Worm (Caenorhabditis elegans): ENCODE data around the gene K09E9.4.
A peak's percentile ranks its signal among the peaks of the same experiment; 100 is the strongest.

The K09E9.4 gene

DNA sequence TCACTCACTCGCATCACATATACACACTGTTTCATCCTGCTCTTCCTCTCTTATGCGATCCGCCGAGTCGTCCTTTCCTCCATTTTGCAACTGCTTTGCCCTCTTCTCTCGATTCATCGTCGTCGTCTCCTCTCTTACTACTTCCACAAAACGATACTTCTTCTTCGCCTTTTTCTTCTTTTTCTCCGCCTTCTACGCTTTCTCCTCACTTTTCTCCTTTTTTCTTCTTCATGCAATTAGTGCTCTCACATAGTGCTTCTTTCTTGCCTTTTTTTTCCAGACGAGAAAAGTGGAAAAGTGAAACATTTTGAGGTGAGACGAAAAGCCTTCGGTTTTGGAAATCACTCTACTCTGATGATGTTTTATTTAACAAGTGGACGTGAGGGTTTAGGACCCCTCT lies 29.3 kb upstream of the K09E9.4 start:
- TF ChIP-seq mep-1 (tag; optimal IDR thresholded peaks at IDR 0.05), result peak; percentile 16
- no peak for TF ChIP-seq php-3 (GFP tag; IDR thresholded peaks at IDR 0.05)
- peak in 1 of 2 experiments; percentile 44 for TF ChIP-seq unc-62 (GFP tag; optimal IDR thresholded peaks at IDR 0.05 in 1 of 2)
- TF ChIP-seq unc-62 (tag; optimal IDR thresholded peaks at IDR 0.05), result no peak
- TF ChIP-seq fkh-10 (GFP tag; optimal IDR thresholded peaks at IDR 0.05), result peak; percentile 58
- TF ChIP-seq egl-43 (GFP tag; IDR thresholded peaks at IDR 0.05), result no peak

DNA sequence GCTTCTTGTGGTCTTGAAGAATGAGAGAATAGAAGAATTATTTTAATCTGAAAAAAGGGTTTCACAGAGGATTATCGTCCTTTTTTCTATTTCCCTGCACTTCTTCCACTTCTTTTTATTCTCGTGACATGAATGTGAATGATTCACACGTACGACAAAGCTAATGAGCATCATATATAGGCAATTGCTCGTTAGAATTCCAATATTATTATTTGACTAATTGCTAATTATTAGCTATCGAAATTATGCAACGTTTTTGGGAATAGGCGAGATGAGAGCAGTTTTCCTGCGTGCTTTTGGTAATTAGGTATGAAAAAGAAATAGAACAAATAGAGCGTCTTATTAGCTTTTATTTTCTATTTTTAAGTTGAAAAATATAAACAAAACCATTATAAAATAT lies 27.5 kb upstream of the K09E9.4 start:
- TF ChIP-seq unc-62 (GFP tag; optimal IDR thresholded peaks at IDR 0.05 in 1 of 2), result peak in 1 of 2 experiments; percentile 29
- TF ChIP-seq unc-62 (tag; optimal IDR thresholded peaks at IDR 0.05), result no peak
- TF ChIP-seq set-16 (GFP tag; IDR thresholded peaks at IDR 0.05), result no peak
- no peak for TF ChIP-seq R02D3.7 (tag; optimal IDR thresholded peaks at IDR 0.05)

DNA sequence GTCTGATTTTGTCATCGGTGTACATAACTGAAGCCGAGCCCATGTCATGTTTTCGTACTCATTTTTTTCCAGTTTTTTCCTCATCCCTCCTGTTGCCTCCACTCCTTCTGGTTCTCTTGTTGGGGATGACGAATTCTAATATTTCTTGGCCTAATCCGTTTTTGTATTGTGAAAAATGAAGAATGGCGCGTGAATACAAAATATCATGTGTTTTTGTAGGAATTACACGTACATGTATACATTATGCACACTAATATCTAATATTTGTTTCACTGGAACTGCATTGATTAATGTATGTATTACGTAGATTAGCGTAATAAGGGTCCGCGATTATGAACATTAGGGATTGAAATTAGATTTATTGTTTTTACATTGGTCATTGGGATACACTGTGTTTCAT lies 25.4 kb upstream of the K09E9.4 start:
- no peak for TF ChIP-seq cey-2 (tag; optimal IDR thresholded peaks at IDR 0.05; ENCODE audit: borderline replicate concordance, insufficient read depth)
- no peak for TF ChIP-seq lin-1 (GFP tag; IDR thresholded peaks at IDR 0.05)
- no peak for TF ChIP-seq daf-12 (tag; optimal IDR thresholded peaks at IDR 0.05)
- no peak for TF ChIP-seq zfp-3 (GFP tag; conservative IDR thresholded peaks at IDR 0.05)
- TF ChIP-seq mep-1 (tag; optimal IDR thresholded peaks at IDR 0.05), result no peak
- no peak for TF ChIP-seq php-3 (GFP tag; IDR thresholded peaks at IDR 0.05)
- no peak for TF ChIP-seq madf-9 (GFP tag; conservative IDR thresholded peaks at IDR 0.05)
- no peak for TF ChIP-seq hlh-30 (tag; optimal IDR thresholded peaks at IDR 0.05; ENCODE audit: insufficient read depth)
- TF ChIP-seq dmd-8 (GFP tag; IDR thresholded peaks at IDR 0.05), result no peak
- no peak for TF ChIP-seq dpl-1 (GFP tag; optimal IDR thresholded peaks at IDR 0.05)

DNA sequence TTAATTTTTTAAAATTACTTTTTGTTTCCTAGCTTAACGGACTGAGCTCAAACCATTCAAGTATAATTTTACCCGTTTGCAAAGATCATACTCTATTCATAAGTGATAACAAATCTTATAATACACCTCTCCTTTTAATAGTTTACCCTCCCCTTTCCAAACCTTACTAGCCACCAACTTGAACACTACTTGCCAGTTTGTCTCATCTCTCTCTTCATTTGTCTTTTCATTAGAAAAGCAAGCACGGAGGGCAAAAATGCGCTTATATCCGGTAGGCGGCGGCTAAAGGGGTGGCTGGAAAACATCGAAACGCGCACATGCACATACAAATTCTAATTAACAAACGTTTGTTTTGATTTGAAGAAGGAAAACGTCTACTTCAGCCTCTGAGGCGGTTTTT lies 24.7 kb upstream of the K09E9.4 start:
- TF ChIP-seq zfp-3 (GFP tag; conservative IDR thresholded peaks at IDR 0.05) (no peak), ceh-28 (tag; optimal IDR thresholded peaks at IDR 0.05) (no peak), unc-130 (GFP tag; optimal IDR thresholded peaks at IDR 0.05) (no peak), vab-7 (GFP tag; IDR thresholded peaks at IDR 0.05) (no peak), aha-1 (tag) (peak; percentile 58), tag-97 (GFP tag; IDR thresholded peaks at IDR 0.05) (no peak), F49E8.2 (tag; optimal IDR thresholded peaks at IDR 0.05; ENCODE audit: borderline replicate concordance) (no peak), unc-62 (GFP tag; optimal IDR thresholded peaks at IDR 0.05 in 1 of 2) (no peak), unc-62 (tag; optimal IDR thresholded peaks at IDR 0.05) (no peak)

DNA sequence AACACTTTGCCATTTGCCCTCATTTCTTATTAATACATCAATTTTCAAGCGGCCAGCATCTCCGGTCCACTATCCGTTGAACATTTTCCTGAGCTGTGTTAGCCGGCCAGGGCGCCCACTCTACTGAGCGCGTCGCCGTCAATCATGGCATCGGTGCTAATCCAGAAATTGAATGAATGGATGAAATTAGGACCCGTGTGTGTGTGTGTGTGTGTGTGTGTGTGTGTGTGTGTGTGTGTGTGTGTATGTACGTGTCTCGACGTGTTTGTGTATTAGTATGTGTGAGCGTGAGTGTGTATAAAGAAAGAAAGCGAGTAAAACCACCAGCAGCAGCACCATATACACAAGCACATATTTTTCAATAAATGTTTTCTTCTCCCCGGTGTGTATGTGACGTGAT lies 23.0 kb upstream of the K09E9.4 start:
- TF ChIP-seq dmd-9 (GFP tag; IDR thresholded peaks at IDR 0.05) (no peak), lin-1 (GFP tag; IDR thresholded peaks at IDR 0.05) (no peak), D1046.2 (GFP tag; IDR thresholded peaks at IDR 0.05) (no peak), nhr-111 (GFP tag; optimal IDR thresholded peaks at IDR 0.05) (no peak), zip-11 (GFP tag; IDR thresholded peaks at IDR 0.05) (no peak), rbr-2 (tag; optimal IDR thresholded peaks at IDR 0.05) (peak; percentile 33), set-16 (GFP tag; IDR thresholded peaks at IDR 0.05) (no peak), ctbp-1 (GFP tag; IDR thresholded peaks at IDR 0.05) (0 out of 2 replicates have a peak, but pooled peaks have one; percentile 19), lin-39 (tag; optimal IDR thresholded peaks at IDR 0.05) (no peak), ceh-44 (GFP tag; IDR thresholded peaks at IDR 0.05) (no peak), spr-3 (GFP tag; optimal IDR thresholded peaks at IDR 0.05) (no peak), vab-7 (GFP tag; IDR thresholded peaks at IDR 0.05) (no peak), unc-130 (GFP tag; optimal IDR thresholded peaks at IDR 0.05) (no peak), ztf-11 (tag; optimal IDR thresholded peaks at IDR 0.05) (no peak), snpc-1.2 (GFP tag; IDR thresholded peaks at IDR 0.05) (0 out of 2 replicates have a peak, but pooled peaks have one; percentile 12), mxl-3 (GFP tag; optimal IDR thresholded peaks at IDR 0.05) (no peak), skn-1 (tag; optimal IDR thresholded peaks at IDR 0.05) (no peak), lir-3 (tag; optimal IDR thresholded peaks at IDR 0.05) (no peak), daf-19 (GFP tag; conservative IDR thresholded peaks at IDR 0.05) (no peak), lsy-2 (tag; optimal IDR thresholded peaks at IDR 0.05) (no peak), F10B5.3 (tag; optimal IDR thresholded peaks at IDR 0.05) (no peak), daf-16 (GFP tag; optimal IDR thresholded peaks at IDR 0.05) (peak in 1 of 2 experiments; percentile 4), daf-16 (tag; optimal IDR thresholded peaks at IDR 0.05) (no peak)
